Worm (Caenorhabditis elegans) whole organism, L4 larva: ENCODE measurements around the gene gna-1.

Experiments
- ama-1 ChIP-seq: fragments of 150-350 bp; optimal IDR thresholded peaks from 2 replicates; lab custom pipeline; 2014; ENCODE audit warnings: inconsistent platforms, mixed read lengths
- fos-1 ChIP-seq: fragments of 150-350 bp; optimal IDR thresholded peaks from 2 replicates; lab custom pipeline; 2014; ENCODE audit warnings: missing biosample characterization, missing genetic modification characterization
- nhr-111 ChIP-seq: fragments of 200-800 bp; sonication (Bioruptor generic); optimal IDR thresholded peaks from 2 replicates; lab custom pipeline; 2018; ENCODE audit warnings: mild to moderate bottlenecking, missing genetic modification characterization, missing compliant biosample characterization

ce11 chrV:10368256-10368655 lies 48.3 kb upstream of the gna-1 start, which contains the start of gene sri-20:
- TF ChIP-seq fos-1 (tag; lab: Kevin White, UChicago) = no peak
- TF ChIP-seq ama-1 (lab: Kevin White, UChicago) = no peak
- no peak for TF ChIP-seq nhr-111 (GFP tag; lab: Kevin White, UChicago)
